Worm (Caenorhabditis elegans) whole organism, L4 larva: ENCODE data around the gene skr-9.

ENCODE experiments used
- attf-4 ChIP-seq: sonication (generic microtip); optimal IDR thresholded peaks from 3 replicates; lab custom pipeline; 2017; ENCODE audit warnings: missing biosample characterization, missing genetic modification characterization
- fos-1 ChIP-seq: fragments of 150-350 bp; optimal IDR thresholded peaks from 2 replicates; lab custom pipeline; 2014; ENCODE audit warnings: missing biosample characterization, missing genetic modification characterization
- nhr-237 ChIP-seq: sonication (generic microtip); optimal IDR thresholded peaks from 2 replicates; lab custom pipeline; 2017; ENCODE audit warnings: missing biosample characterization, missing genetic modification characterization

DNA sequence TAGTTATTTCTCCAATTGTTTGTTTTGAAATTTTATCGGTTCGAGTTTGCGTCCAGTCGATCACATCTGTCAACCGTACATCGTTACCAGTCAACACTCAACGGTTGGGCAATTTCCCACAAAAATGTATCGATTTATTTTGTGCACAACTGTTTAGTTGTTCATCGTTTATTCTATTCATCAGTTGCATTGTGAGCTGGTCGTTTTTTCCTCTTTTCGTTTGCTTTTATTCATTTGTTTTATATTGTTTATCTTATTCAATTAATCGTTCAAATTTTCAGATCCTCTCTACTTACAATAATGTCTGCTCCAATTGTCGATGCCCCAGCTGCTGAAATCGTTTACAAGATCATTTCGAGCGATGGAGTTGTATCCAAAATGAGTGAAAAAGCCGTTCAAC, 3.6 kb downstream of the skr-9 start, which contains the start of gene skr-12:
- TF ChIP-seq attf-4 (no peak), nhr-237 (tag; lab: Kevin White, UChicago) (no peak), fos-1 (no peak)
